Worm (Caenorhabditis elegans) whole organism, L4/young adult: Measurements from ENCODE around the gene Y82E9BR.9.
"Not testable (repeated sequence)": the region's sequence is repeated elsewhere in the genome, so short reads cannot be mapped to it uniquely, and the experiment has no call there.

Experiments used
- W03F9.2 ChIP-seq: fragments of 150-350 bp; optimal IDR thresholded peaks from 2 replicates; lab custom pipeline; 2014; ENCODE audit warnings: missing biosample characterization, missing genetic modification characterization
- him-1 ChIP-seq: sonication (generic microtip); optimal IDR thresholded peaks from 2 replicates; lab custom pipeline; 2016; ENCODE audit warnings: missing genotype, missing genetic modification reagents, missing genetic modification characterization, missing compliant biosample characterization

ce11 chrIII:1357973-1358372 lies 1.6 kb downstream of the Y82E9BR.9 start, which contains the start of gene Y82E9BR.8:
- not testable (repeated sequence) for TF ChIP-seq W03F9.2 (tag; lab: Kevin White, UChicago); him-1
